Worm (Caenorhabditis elegans) whole organism, L4 larva: ENCODE measurements around the gene T09F3.5.

Experiments
- Y105C5A.15 ChIP-seq: fragments of 200-800 bp; sonication (Bioruptor generic); IDR thresholded peaks from 2 replicates; pipeline ENCODE4 v1.3.6; 2022; ENCODE audit warnings: missing genetic modification characterization, missing compliant biosample characterization
- fos-1 ChIP-seq: fragments of 150-350 bp; optimal IDR thresholded peaks from 2 replicates; lab custom pipeline; 2014; ENCODE audit warnings: missing biosample characterization, missing genetic modification characterization
- lin-39 ChIP-seq: fragments of 150-350 bp; optimal IDR thresholded peaks from 2 replicates; lab custom pipeline; 2014; ENCODE audit warnings: missing biosample characterization, missing genetic modification reagents, missing genetic modification characterization
- mxl-3 ChIP-seq: fragments of 200-800 bp; sonication (Bioruptor generic); optimal IDR thresholded peaks from 2 replicates; lab custom pipeline; 2018; ENCODE audit warnings: mild to moderate bottlenecking, missing genetic modification characterization, missing compliant biosample characterization
- nhr-11 ChIP-seq: fragments of 150-350 bp; optimal IDR thresholded peaks from 2 replicates; lab custom pipeline; 2014; ENCODE audit warnings: missing biosample characterization, missing genetic modification characterization
- zag-1 ChIP-seq: fragments of 150-350 bp; optimal IDR thresholded peaks from 2 replicates; lab custom pipeline; 2014; ENCODE audit warnings: missing biosample characterization, missing genetic modification characterization

ce11 chrII:10416332-10416863 is 19.7 kb downstream of the T09F3.5 start, which contains the start of gene eif-2A:
- TF ChIP-seq lin-39 (no peak), fos-1 (tag; lab: Kevin White, UChicago) (no peak), mxl-3 (GFP tag; lab: Kevin White, UChicago) (no peak), Y105C5A.15 (GFP tag; lab: Robert Waterston, UW) (no peak), zag-1 (tag; lab: Kevin White, UChicago) (no peak), nhr-11 (no peak)
